Fruit fly (Drosophila melanogaster): ENCODE data around the gene kud.
A peak's percentile ranks its signal among the peaks of the same experiment; 100 is the strongest.

The kud gene

dm6 chr3L:16818063-16818462 is 26.7 kb downstream of the kud start (continued):
- TF ChIP-seq pdm3 (GFP tag; optimal IDR thresholded peaks at IDR 0.05), result peak; percentile 92
- TF ChIP-seq Smox (GFP tag; optimal IDR thresholded peaks at IDR 0.05), result peak; percentile 89
- TF ChIP-seq OdsH (GFP tag; optimal IDR thresholded peaks at IDR 0.05), result peak; percentile 90
- peak; percentile 90 for TF ChIP-seq CG34406 (GFP tag; optimal IDR thresholded peaks at IDR 0.05)
- peak; percentile 68 for TF ChIP-seq Gug (GFP tag; IDR thresholded peaks at IDR 0.05)
- TF ChIP-seq Eip93F (GFP tag; optimal IDR thresholded peaks at IDR 0.05), result no peak
- TF ChIP-seq CG10669 (GFP tag; optimal IDR thresholded peaks at IDR 0.05), result peak; percentile 96
- peak; percentile 92 for TF ChIP-seq CG3919 (GFP tag; optimal IDR thresholded peaks at IDR 0.05)
- peak; percentile 81 for TF ChIP-seq lz (GFP tag; optimal IDR thresholded peaks at IDR 0.05)
- TF ChIP-seq cyc (GFP tag; optimal IDR thresholded peaks at IDR 0.05), result peak; percentile 88
- TF ChIP-seq svp (GFP tag), result peak; percentile 97
- peak; percentile 46 for TF ChIP-seq Hr4 (GFP tag; optimal IDR thresholded peaks at IDR 0.05)
- TF ChIP-seq CG11762 (GFP tag; optimal IDR thresholded peaks at IDR 0.05; ENCODE audit: insufficient read depth), result peak; percentile 81
- TF ChIP-seq CG9139 (GFP tag; optimal IDR thresholded peaks at IDR 0.05), result peak; percentile 95
- peak; percentile 96 for TF ChIP-seq CG6808 (GFP tag; optimal IDR thresholded peaks at IDR 0.05)
- TF ChIP-seq eg (GFP tag; IDR thresholded peaks at IDR 0.05), result peak; percentile 67; the same call in 2 of the 3 replicates
- TF ChIP-seq acj6 (GFP tag; optimal IDR thresholded peaks at IDR 0.05), result peak; percentile 93
- TF ChIP-seq ss (GFP tag; optimal IDR thresholded peaks at IDR 0.05), result peak; percentile 96 to 97
- TF ChIP-seq CG15336 (GFP tag; IDR thresholded peaks at IDR 0.05), result peak; percentile 78
- peak; percentile 44 for TF ChIP-seq fd85E (GFP tag; optimal IDR thresholded peaks at IDR 0.05)
- TF ChIP-seq CG6792 (GFP tag; optimal IDR thresholded peaks at IDR 0.05), result peak; percentile 87
- TF ChIP-seq dsx (GFP tag; optimal IDR thresholded peaks at IDR 0.05; ENCODE audit: poor library complexity, severe bottlenecking), result peak; percentile 96
- no peak for TF ChIP-seq Hr38 (GFP tag; optimal IDR thresholded peaks at IDR 0.05)
- TF ChIP-seq CG6854 (GFP tag; optimal IDR thresholded peaks at IDR 0.05), result peak; percentile 86
- peak; percentile 91 for TF ChIP-seq esn (GFP tag; optimal IDR thresholded peaks at IDR 0.05)
- peak; percentile 91 for TF ChIP-seq achi (GFP tag; optimal IDR thresholded peaks at IDR 0.05)
- TF ChIP-seq CG31627 (GFP tag; optimal IDR thresholded peaks at IDR 0.05), result peak; percentile 91
- peak; percentile 86 for TF ChIP-seq net (GFP tag; optimal IDR thresholded peaks at IDR 0.05)
- peak; percentile 92 for TF ChIP-seq topi (GFP tag; optimal IDR thresholded peaks at IDR 0.05)
- TF ChIP-seq CG4318 (GFP tag; optimal IDR thresholded peaks at IDR 0.05), result peak; percentile 32
- peak; percentile 90 for TF ChIP-seq vri (GFP tag; optimal IDR thresholded peaks at IDR 0.05)

- TF ChIP-seq Sox15 (GFP tag; optimal IDR thresholded peaks at IDR 0.05) (no peak), net (GFP tag; optimal IDR thresholded peaks at IDR 0.05) (no peak), CG4318 (GFP tag; optimal IDR thresholded peaks at IDR 0.05) (no peak), CG8319 (GFP tag; optimal IDR thresholded peaks at IDR 0.05) (no peak), CG32006 (GFP tag; optimal IDR thresholded peaks at IDR 0.05) (no peak), cyc (GFP tag; optimal IDR thresholded peaks at IDR 0.05) (no peak), acj6 (GFP tag; optimal IDR thresholded peaks at IDR 0.05) (no peak), esn (GFP tag; optimal IDR thresholded peaks at IDR 0.05) (no peak), fd85E (GFP tag; optimal IDR thresholded peaks at IDR 0.05) (no peak), Hr4 (GFP tag; optimal IDR thresholded peaks at IDR 0.05) (no peak), CG11294 (GFP tag; IDR thresholded peaks at IDR 0.05) (no peak), spab (GFP tag; optimal IDR thresholded peaks at IDR 0.05) (no peak)
These were observed 30.8 kb downstream of the kud start for dm6 chr3L:16813984-16814383.

dm6 chr3L:16811908-16812307 is 32.9 kb downstream of the kud start:
- no peak for TF ChIP-seq CG3032 (tag; optimal IDR thresholded peaks at IDR 0.05)
- no peak for TF ChIP-seq Hr4 (GFP tag; optimal IDR thresholded peaks at IDR 0.05)
- no peak for TF ChIP-seq Ets21C (GFP tag; optimal IDR thresholded peaks at IDR 0.05)
- no peak for TF ChIP-seq CG10631 (GFP tag; optimal IDR thresholded peaks at IDR 0.05)
- no peak for TF ChIP-seq CG11762 (GFP tag; optimal IDR thresholded peaks at IDR 0.05; ENCODE audit: insufficient read depth)
- TF ChIP-seq Hr38 (GFP tag; optimal IDR thresholded peaks at IDR 0.05), result no peak
- TF ChIP-seq CG7368 (GFP tag; optimal IDR thresholded peaks at IDR 0.05), result no peak
- TF ChIP-seq CG8119 (GFP tag; IDR thresholded peaks at IDR 0.05), result no peak
- TF ChIP-seq Lpt (GFP tag; optimal IDR thresholded peaks at IDR 0.05), result no peak
- TF ChIP-seq topi (GFP tag; optimal IDR thresholded peaks at IDR 0.05), result no peak
- TF ChIP-seq CG6854 (GFP tag; optimal IDR thresholded peaks at IDR 0.05), result no peak
- no peak for TF ChIP-seq Eip75B (GFP tag; optimal IDR thresholded peaks at IDR 0.05)
- no peak for TF ChIP-seq Met (GFP tag; optimal IDR thresholded peaks at IDR 0.05)
- TF ChIP-seq Sox102F (GFP tag; optimal IDR thresholded peaks at IDR 0.05), result no peak
- TF ChIP-seq vri (GFP tag; optimal IDR thresholded peaks at IDR 0.05), result peak; percentile 28
- no peak for TF ChIP-seq Eip93F (GFP tag; optimal IDR thresholded peaks at IDR 0.05)
- no peak for TF ChIP-seq CG34406 (GFP tag; optimal IDR thresholded peaks at IDR 0.05)
- TF ChIP-seq Gug (GFP tag; IDR thresholded peaks at IDR 0.05), result 0 out of 2 replicates have a peak, but pooled peaks have one; percentile 18
- TF ChIP-seq salr (GFP tag; optimal IDR thresholded peaks at IDR 0.05), result no peak
- TF ChIP-seq Smox (GFP tag; optimal IDR thresholded peaks at IDR 0.05), result no peak
- no peak for TF ChIP-seq CG8632 (GFP tag; optimal IDR thresholded peaks at IDR 0.05)
- no peak for TF ChIP-seq CG11902 (GFP tag; optimal IDR thresholded peaks at IDR 0.05)
